Comparison of ENCODE assay signal across 1 fruit fly cellular context in genomic region chr2L:10426534-10427048, dm6.
A peak's percentile ranks its signal among the peaks of the same experiment; 100 is the strongest.
TF ChIP-seq lines count a peak whose summit lies in the region.

TSS of gene SmB (minus strand) at chr2L:10426627.
TSS of gene KdelR (plus strand) at chr2L:10426887.

TF ChIP-seq in whole organism, embryonic, 481 proteins besides CTCF, POLR2A, EP300 and RAD21 (continued from another document):
- TF ChIP-seq CG13424 (tag; optimal IDR thresholded peaks at IDR 0.05; lab: Kevin White, UChicago) (peak; percentile 7), Abd-B (GFP tag; optimal IDR thresholded peaks at IDR 0.05; lab: Kevin White, UChicago) (no peak), dmrt99B (tag; optimal IDR thresholded peaks at IDR 0.05; lab: Kevin White, UChicago) (no peak), HHEX (GFP tag; optimal IDR thresholded peaks at IDR 0.05; lab: Kevin White, UChicago) (no peak), CG9932 (GFP tag; IDR thresholded peaks at IDR 0.05; lab: Robert Waterston, UW) (peak; percentile 28; the same call in 1 of the 2 replicates), phol (tag; optimal IDR thresholded peaks at IDR 0.05; lab: Kevin White, UChicago) (peak; percentile 83), Scr (GFP tag; IDR thresholded peaks at IDR 0.05; lab: Robert Waterston, UW; ENCODE audit: partially characterized antibody) (peak; percentile 86)
TF ChIP-seq in whole organism, embryonic: peak in this region for 131.
